Fruit fly (Drosophila melanogaster) whole organism, embryonic: ENCODE results near the gene vir-1.

ENCODE experiments used
- Adf1 ChIP-seq: fragments of 200-800 bp; sonication (Bioruptor generic); IDR thresholded peaks from 2 replicates; pipeline ENCODE4 v1.3.6; 2022; ENCODE audit warnings: missing biosample characterization, missing genetic modification characterization
- B-H2 ChIP-seq: fragments of 200-800 bp; sonication (Bioruptor generic); optimal IDR thresholded peaks from 2 replicates; lab custom pipeline; 2018; ENCODE audit warnings: missing biosample characterization, mild to moderate bottlenecking, missing genetic modification characterization
- Blimp-1 ChIP-seq: fragments of 200-800 bp; sonication (Bioruptor generic); optimal IDR thresholded peaks from 3 replicates; lab custom pipeline; 2018; ENCODE audit warnings: missing biosample characterization, missing genetic modification characterization, mild to moderate bottlenecking, moderate library complexity, missing genetic modification reagents
- CG10209 ChIP-seq: fragments of 200-800 bp; sonication (Bioruptor generic); optimal IDR thresholded peaks from 3 replicates; lab custom pipeline; 2017; ENCODE audit warnings: missing biosample characterization, mild to moderate bottlenecking, missing genetic modification characterization, missing genetic modification reagents
- CG10274 ChIP-seq: fragments of 200-800 bp; sonication (Bioruptor generic); optimal IDR thresholded peaks from 3 replicates; lab custom pipeline; 2017; ENCODE audit warnings: missing biosample characterization, mild to moderate bottlenecking, missing genetic modification characterization
- CG10431 ChIP-seq: fragments of 200-800 bp; sonication (Bioruptor generic); optimal IDR thresholded peaks from 3 replicates; lab custom pipeline; 2018; ENCODE audit warnings: missing biosample characterization, mild to moderate bottlenecking, missing genetic modification characterization
- CG11504 ChIP-seq: fragments of 200-800 bp; sonication (Bioruptor generic); optimal IDR thresholded peaks from 3 replicates; lab custom pipeline; 2019; ENCODE audit warnings: missing biosample characterization, mild to moderate bottlenecking, missing genetic modification characterization, moderate library complexity
- CG11695 ChIP-seq: fragments of 200-800 bp; sonication (Bioruptor generic); IDR thresholded peaks from 3 replicates; pipeline ENCODE4 v1.3.6; 2022; ENCODE audit warnings: missing biosample characterization, missing genetic modification characterization
- CG12219 ChIP-seq: fragments of 200-800 bp; sonication (Bioruptor generic); optimal IDR thresholded peaks from 3 replicates; lab custom pipeline; 2018; ENCODE audit warnings: missing biosample characterization, mild to moderate bottlenecking, missing genetic modification characterization
- CG17328 ChIP-seq: fragments of 200-800 bp; sonication (Bioruptor generic); IDR thresholded peaks from 2 replicates; pipeline ENCODE4 v1.3.6; 2022; ENCODE audit warnings: missing biosample characterization, missing genetic modification characterization
- CG17802 ChIP-seq: fragments of 200-800 bp; sonication (Bioruptor generic); optimal IDR thresholded peaks from 2 replicates; lab custom pipeline; 2018; ENCODE audit warnings: missing biosample characterization, mild to moderate bottlenecking, missing genetic modification characterization, moderate library complexity
- CG1832 ChIP-seq: fragments of 200-800 bp; sonication (Bioruptor generic); optimal IDR thresholded peaks from 2 replicates; lab custom pipeline; 2017; ENCODE audit warnings: missing biosample characterization, mild to moderate bottlenecking, missing genetic modification characterization, inconsistent platforms
- CG18599 ChIP-seq: fragments of 200-800 bp; sonication (Bioruptor generic); optimal IDR thresholded peaks from 3 replicates; lab custom pipeline; 2017; ENCODE audit warnings: missing biosample characterization, missing genetic modification characterization, mild to moderate bottlenecking, moderate library complexity, missing genetic modification reagents
- CG18764 ChIP-seq: fragments of 200-800 bp; sonication (Bioruptor generic); optimal IDR thresholded peaks from 3 replicates; lab custom pipeline; 2016; ENCODE audit warnings: missing biosample characterization, missing genetic modification characterization
- CG2199 ChIP-seq: fragments of 200-800 bp; sonication (Bioruptor generic); IDR thresholded peaks from 3 replicates; pipeline ENCODE4 v1.3.6; 2022; ENCODE audit warnings: missing biosample characterization, missing genetic modification characterization
- CG2678 ChIP-seq: fragments of 200-800 bp; sonication (Bioruptor generic); optimal IDR thresholded peaks from 3 replicates; lab custom pipeline; 2019; ENCODE audit warnings: missing biosample characterization, mild to moderate bottlenecking, missing genetic modification characterization, moderate library complexity
- CG31224 ChIP-seq: fragments of 200-800 bp; sonication (Bioruptor generic); IDR thresholded peaks from 2 replicates; pipeline ENCODE4 v1.3.6; 2022; ENCODE audit warnings: missing biosample characterization, missing genetic modification characterization
- CG6254 ChIP-seq: fragments of 200-800 bp; sonication (Bioruptor generic); optimal IDR thresholded peaks from 3 replicates; lab custom pipeline; 2017; ENCODE audit warnings: mild to moderate bottlenecking, missing biosample characterization, missing genetic modification reagents, missing genetic modification characterization
- CG6272 ChIP-seq: fragments of 200-800 bp; sonication (Bioruptor generic); IDR thresholded peaks from 2 replicates; pipeline ENCODE4 v1.3.6; 2022; ENCODE audit warnings: missing biosample characterization, missing genetic modification characterization
- CG6683 ChIP-seq: fragments of 200-800 bp; sonication (Bioruptor generic); optimal IDR thresholded peaks from 2 replicates; lab custom pipeline; 2017; ENCODE audit warnings: missing biosample characterization, mild to moderate bottlenecking, missing genetic modification characterization, missing genetic modification reagents
- CG7786 ChIP-seq: fragments of 200-800 bp; sonication (Bioruptor generic); optimal IDR thresholded peaks from 2 replicates; lab custom pipeline; 2016; ENCODE audit warnings: missing biosample characterization, missing genetic modification characterization
- CG8388 ChIP-seq: fragments of 200-800 bp; sonication (Bioruptor generic); optimal IDR thresholded peaks from 2 replicates; lab custom pipeline; 2019; ENCODE audit warnings: missing biosample characterization, mild to moderate bottlenecking, missing genetic modification characterization, moderate library complexity
- CHES-1-like ChIP-seq: fragments of 200-800 bp; sonication (Bioruptor generic); optimal IDR thresholded peaks from 2 replicates; lab custom pipeline; 2016; ENCODE audit warnings: missing biosample characterization, missing genetic modification characterization
- D ChIP-seq, 2 experiments: fragments of 200-800 bp in 1 of 2; fragments of >200 bp in 1 of 2; sonication (Bioruptor generic) in 1 of 2; optimal IDR thresholded peaks; 2 replicates in 1 of 2; 3 replicates in 1 of 2; lab custom pipeline; 2017; ENCODE audit warnings: mild to moderate bottlenecking in 1 of 2, missing biosample characterization in 1 of 2, missing genetic modification characterization in 1 of 2, missing genetic modification reagents in 1 of 2
- E2f1 ChIP-seq: fragments of 200-800 bp; sonication (Bioruptor generic); IDR thresholded peaks from 2 replicates; pipeline ENCODE4 v1.3.6; 2022; ENCODE audit warnings: missing biosample characterization, missing genetic modification characterization
- HLH3B ChIP-seq: fragments of 200-800 bp; sonication (Bioruptor generic); IDR thresholded peaks from 2 replicates; pipeline ENCODE4 v1.3.6; 2022; ENCODE audit warnings: missing biosample characterization, missing genetic modification characterization
- HLHmδ ChIP-seq: fragments of 200-800 bp; sonication (Bioruptor generic); optimal IDR thresholded peaks from 2 replicates; lab custom pipeline; 2018; ENCODE audit warnings: missing biosample characterization, mild to moderate bottlenecking, missing genetic modification characterization, moderate library complexity
- Kr ChIP-seq: fragments of 200-800 bp; sonication (Bioruptor generic); optimal IDR thresholded peaks from 2 replicates; lab custom pipeline; 2017; ENCODE audit warnings: missing biosample characterization, mild to moderate bottlenecking, missing genetic modification characterization
- Lhr ChIP-seq: fragments of 200-800 bp; sonication (Bioruptor generic); optimal IDR thresholded peaks from 3 replicates; lab custom pipeline; 2017; ENCODE audit warnings: mild to moderate bottlenecking, missing biosample characterization, missing genetic modification reagents, missing genetic modification characterization
- Med ChIP-seq: fragments of 200-800 bp; sonication (Bioruptor generic); peaks from one replicate; lab custom pipeline; 2016; ENCODE audit warnings: missing biosample characterization, missing genetic modification characterization, mild to moderate bottlenecking, inconsistent platforms, moderate library complexity
- Sry-β ChIP-seq: fragments of 200-800 bp; sonication (Bioruptor generic); optimal IDR thresholded peaks from 2 replicates; lab custom pipeline; 2018; ENCODE audit warnings: missing biosample characterization, mild to moderate bottlenecking, missing genetic modification characterization, moderate library complexity
- corto ChIP-seq: fragments of 200-800 bp; sonication (Bioruptor generic); optimal IDR thresholded peaks from 2 replicates; lab custom pipeline; 2016; ENCODE audit warnings: missing biosample characterization, mild to moderate bottlenecking, missing genetic modification characterization, moderate library complexity
- dm ChIP-seq: fragments of 200-800 bp; sonication (Bioruptor generic); optimal IDR thresholded peaks from 3 replicates; lab custom pipeline; 2016; ENCODE audit warnings: missing biosample characterization, missing genetic modification characterization
- eve ChIP-seq, 2 experiments: fragments of >200 bp; optimal IDR thresholded peaks; 2 replicates each; lab custom pipeline; 2017; ENCODE audit warnings: missing biosample characterization in 2 of 2, missing genetic modification characterization in 2 of 2
- exex ChIP-seq: fragments of 200-800 bp; sonication (Bioruptor generic); optimal IDR thresholded peaks from 4 replicates; lab custom pipeline; 2018; ENCODE audit warnings: missing biosample characterization, mild to moderate bottlenecking, missing genetic modification characterization, moderate library complexity
- fu2 ChIP-seq: fragments of 200-800 bp; sonication (Bioruptor generic); optimal IDR thresholded peaks from 2 replicates; lab custom pipeline; 2016; ENCODE audit warnings: missing biosample characterization, missing genetic modification characterization
- gem ChIP-seq: fragments of 200-800 bp; sonication (Bioruptor generic); optimal IDR thresholded peaks from 2 replicates; lab custom pipeline; 2019; ENCODE audit warnings: missing biosample characterization, mild to moderate bottlenecking, missing genetic modification characterization, moderate library complexity
- h ChIP-seq: fragments of >200 bp; optimal IDR thresholded peaks from 2 replicates; lab custom pipeline; 2017
- her ChIP-seq: fragments of 200-800 bp; sonication (Bioruptor generic); optimal IDR thresholded peaks from 2 replicates; lab custom pipeline; 2016; ENCODE audit warnings: missing biosample characterization, missing genetic modification characterization
- insv ChIP-seq, 2 experiments: fragments of 200-800 bp; sonication (Bioruptor generic); optimal IDR thresholded peaks; 3 replicates each; lab custom pipeline; 2016 to 2018; ENCODE audit warnings: missing biosample characterization in 2 of 2, missing genetic modification characterization in 2 of 2
- mam ChIP-seq: fragments of 200-800 bp; sonication (Bioruptor generic); optimal IDR thresholded peaks from 3 replicates; lab custom pipeline; 2016; ENCODE audit warnings: missing biosample characterization, missing genetic modification characterization
- mirr ChIP-seq: fragments of 200-800 bp; sonication (Bioruptor generic); optimal IDR thresholded peaks from 3 replicates; lab custom pipeline; 2018; ENCODE audit warnings: missing biosample characterization, mild to moderate bottlenecking, missing genetic modification characterization
- nmo ChIP-seq: fragments of 200-800 bp; sonication (Bioruptor generic); optimal IDR thresholded peaks from 2 replicates; lab custom pipeline; 2018; ENCODE audit warnings: missing biosample characterization, mild to moderate bottlenecking, missing genetic modification characterization, moderate library complexity
- pfk ChIP-seq: fragments of 200-800 bp; sonication (Bioruptor generic); optimal IDR thresholded peaks from 2 replicates; lab custom pipeline; 2018; ENCODE audit warnings: missing biosample characterization, mild to moderate bottlenecking, missing genetic modification characterization, moderate library complexity
- pho ChIP-seq: fragments of 200-800 bp; sonication (Bioruptor generic); optimal IDR thresholded peaks from 2 replicates; lab custom pipeline; 2016; ENCODE audit warnings: missing biosample characterization, missing genetic modification characterization
- pnt ChIP-seq: fragments of 200-800 bp; sonication (Bioruptor generic); optimal IDR thresholded peaks from 3 replicates; lab custom pipeline; 2016; ENCODE audit warnings: missing biosample characterization, missing genetic modification characterization
- seq ChIP-seq: fragments of 200-800 bp; sonication (Bioruptor generic); IDR thresholded peaks from 2 replicates; pipeline ENCODE4 v1.3.6; 2022; ENCODE audit warnings: missing biosample characterization, missing genetic modification characterization
- tll ChIP-seq, 2 experiments: fragments of 200-800 bp in 1 of 2; fragments of >200 bp in 1 of 2; sonication (Bioruptor generic) in 1 of 2; optimal IDR thresholded peaks; 2 replicates each; lab custom pipeline; 2017 to 2019; ENCODE audit warnings: missing biosample characterization in 2 of 2, missing genetic modification characterization in 2 of 2, mild to moderate bottlenecking in 1 of 2, moderate library complexity in 1 of 2

The vir-1 gene

dm6 chr2L:12465164-12466011 lies 42.1 kb upstream of the vir-1 start (continued):
- TF ChIP-seq CG10431 (no peak), fu2 (GFP tag; lab: Kevin White, UChicago) (no peak), CG8388 (GFP tag; lab: Kevin White, UChicago) (peak; percentile 17), CG2678 (tag; lab: Kevin White, UChicago) (peak; percentile 41), Kr (GFP tag; lab: Kevin White, UChicago) (peak; percentile 41), pnt (no peak), HLHmδ (no peak), seq (0 out of 2 replicates have a peak, but pooled peaks have one; percentile 22), exex (tag; lab: Kevin White, UChicago) (peak; percentile 84), CG11695 (GFP tag; lab: Robert Waterston, UW) (0 out of 3 replicates have a peak, but pooled peaks have one; percentile 45), CG7786 (GFP tag; lab: Kevin White, UChicago) (no peak), CHES-1-like (GFP tag; lab: Kevin White, UChicago) (no peak), mirr (GFP tag; lab: Kevin White, UChicago) (no peak), D (optimal IDR thresholded peaks at IDR 0.05; lab: Kevin White, UChicago) (no peak), D (GFP tag; optimal IDR thresholded peaks at IDR 0.05; lab: Kevin White, UChicago) (no peak), Sry-β (GFP tag; lab: Kevin White, UChicago) (no peak), dm (no peak), tll (GFP tag; optimal IDR thresholded peaks at IDR 0.05; lab: Kevin White, UChicago) (no peak), HLH3B (no peak), CG18764 (GFP tag; lab: Kevin White, UChicago) (no peak), Lhr (peak; percentile 9), pho (GFP tag; lab: Kevin White, UChicago) (no peak), Adf1 (GFP tag; lab: Robert Waterston, UW) (no peak), CG6272 (no peak), gem (peak; percentile 56), mam (GFP tag; lab: Kevin White, UChicago) (no peak), pfk (GFP tag; lab: Kevin White, UChicago) (peak; percentile 15), E2f1 (GFP tag; lab: Robert Waterston, UW) (no peak), Blimp-1 (GFP tag; lab: Kevin White, UChicago) (peak; percentile 47), CG10209 (GFP tag; lab: Kevin White, UChicago) (peak; percentile 60), B-H2 (GFP tag; lab: Kevin White, UChicago) (no peak), CG17328 (GFP tag; lab: Robert Waterston, UW) (no peak), h (lab: Kevin White, UChicago) (no peak), CG12219 (GFP tag; lab: Kevin White, UChicago) (no peak), her (GFP tag; lab: Kevin White, UChicago) (no peak), CG31224 (GFP tag; lab: Robert Waterston, UW) (no peak), CG11504 (tag; lab: Kevin White, UChicago) (peak; percentile 33), CG6683 (GFP tag; lab: Kevin White, UChicago) (no peak), eve (GFP tag; optimal IDR thresholded peaks at IDR 0.05; lab: Kevin White, UChicago) (peak in 1 of 2 experiments; percentile 9), Med (GFP tag; lab: Kevin White, UChicago) (peak; percentile 72), CG2199 (no peak), CG10274 (no peak), CG1832 (GFP tag; lab: Kevin White, UChicago) (no peak), insv (GFP tag; optimal IDR thresholded peaks at IDR 0.05; lab: Kevin White, UChicago) (no peak), CG18599 (peak; percentile 47), nmo (GFP tag; lab: Kevin White, UChicago) (no peak), CG17802 (no peak), corto (GFP tag; lab: Kevin White, UChicago) (no peak), CG6254 (GFP tag; lab: Kevin White, UChicago) (peak; percentile 17)
